Worm (Caenorhabditis elegans) whole organism, early embryonic: ENCODE data around the gene nep-5.

Experiments
- B0310.2 ChIP-seq: sonication (generic microtip); optimal IDR thresholded peaks from 2 replicates; lab custom pipeline; 2016; ENCODE audit warnings: mild to moderate bottlenecking, missing genetic modification characterization, missing compliant biosample characterization
- F13C5.2 ChIP-seq: sonication (generic microtip); optimal IDR thresholded peaks from 2 replicates; lab custom pipeline; 2017; ENCODE audit warnings: mild to moderate bottlenecking, missing genetic modification characterization, inconsistent platforms, missing compliant biosample characterization
- aly-1 ChIP-seq: sonication (generic microtip); optimal IDR thresholded peaks from 2 replicates; lab custom pipeline; 2016; ENCODE audit warnings: missing genetic modification characterization, missing compliant biosample characterization
- ama-1 ChIP-seq: fragments of 150-350 bp; optimal IDR thresholded peaks from 2 replicates; lab custom pipeline; 2014
- ceh-13 ChIP-seq: fragments of 200-800 bp; sonication (Bioruptor generic); optimal IDR thresholded peaks from 2 replicates; lab custom pipeline; 2018; ENCODE audit warnings: mild to moderate bottlenecking, missing genetic modification characterization, missing compliant biosample characterization
- ceh-36 ChIP-seq: sonication (generic microtip); optimal IDR thresholded peaks from 2 replicates; lab custom pipeline; 2016; ENCODE audit warnings: missing genetic modification characterization, inconsistent platforms, missing compliant biosample characterization
- ets-7 ChIP-seq: sonication (generic microtip); optimal IDR thresholded peaks from 2 replicates; lab custom pipeline; 2016; ENCODE audit warnings: missing genotype, missing genetic modification characterization, missing compliant biosample characterization
- flt-1 ChIP-seq: fragments of 200-800 bp; sonication (Bioruptor generic); IDR thresholded peaks from 2 replicates; pipeline ENCODE4 v1.3.6; 2022; ENCODE audit warnings: missing genetic modification characterization, missing compliant biosample characterization
- hmbx-1 ChIP-seq: sonication (generic microtip); optimal IDR thresholded peaks from 2 replicates; lab custom pipeline; 2016; ENCODE audit warnings: mild to moderate bottlenecking, missing genetic modification characterization, missing compliant biosample characterization
- hmg-4 ChIP-seq: fragments of 200-800 bp; sonication (Bioruptor generic); optimal IDR thresholded peaks from 2 replicates; lab custom pipeline; 2018; ENCODE audit warnings: mild to moderate bottlenecking, missing genetic modification characterization, missing compliant biosample characterization
- hnd-1 ChIP-seq: sonication (generic microtip); optimal IDR thresholded peaks from 2 replicates; lab custom pipeline; 2016; ENCODE audit warnings: missing genetic modification characterization, missing compliant biosample characterization
- pes-1 ChIP-seq: fragments of 200-800 bp; sonication (Bioruptor generic); IDR thresholded peaks from 2 replicates; pipeline ENCODE4 v1.3.6; 2022; ENCODE audit warnings: missing genetic modification reagents, missing genetic modification characterization, missing compliant biosample characterization
- scrt-1 ChIP-seq: fragments of 200-800 bp; sonication (Bioruptor generic); IDR thresholded peaks from 2 replicates; pipeline ENCODE4 v1.3.6; 2022; ENCODE audit warnings: missing genetic modification characterization, missing compliant biosample characterization
- sea-1 ChIP-seq: fragments of 200-800 bp; sonication (Bioruptor generic); conservative IDR thresholded peaks from 2 replicates; pipeline ENCODE4 v1.3.6; 2022; ENCODE audit warnings: missing genetic modification characterization, missing compliant biosample characterization
- tbx-11 ChIP-seq: fragments of 200-800 bp; sonication (Bioruptor generic); IDR thresholded peaks from 2 replicates; pipeline ENCODE4 v1.3.6; 2022; ENCODE audit warnings: missing genetic modification characterization, missing compliant biosample characterization
- tbx-37 ChIP-seq: fragments of 200-800 bp; sonication (Bioruptor generic); conservative IDR thresholded peaks from 2 replicates; pipeline ENCODE4 v1.3.6; 2022; ENCODE audit warnings: missing genetic modification reagents, missing genetic modification characterization, missing compliant biosample characterization
- tra-4 ChIP-seq: sonication (generic microtip); optimal IDR thresholded peaks from 2 replicates; lab custom pipeline; 2017; ENCODE audit warnings: missing genetic modification characterization, missing compliant biosample characterization

The nep-5 gene

ce11 chrII:5498156-5498739 is 10.3 kb downstream of the nep-5 start, which contains the start of the genes suex-1 and F12A10.9:
Gene suex-1, minus strand, starts transcription at chrII:5498256.
Gene F12A10.9, plus strand, starts transcription at chrII:5498689.
- TF ChIP-seq ceh-36, result no peak
- TF ChIP-seq hmbx-1 (tag; lab: Kevin White, UChicago), result no peak
- no peak for TF ChIP-seq ets-7 (tag; lab: Kevin White, UChicago)
- no peak for TF ChIP-seq hmg-4 (GFP tag; lab: Kevin White, UChicago)
- TF ChIP-seq aly-1, result no peak
- no peak for TF ChIP-seq tbx-11
- TF ChIP-seq sea-1 (GFP tag; lab: Robert Waterston, UW), result no peak
- no peak for TF ChIP-seq pes-1
- no peak for TF ChIP-seq scrt-1
- no peak for TF ChIP-seq tra-4 (tag; lab: Kevin White, UChicago)
- TF ChIP-seq flt-1, result no peak
- no peak for TF ChIP-seq tbx-37 (GFP tag; lab: Robert Waterston, UW)

- TF ChIP-seq scrt-1, result no peak
- TF ChIP-seq ama-1 (lab: Kevin White, UChicago), result no peak
- TF ChIP-seq tbx-37 (GFP tag; lab: Robert Waterston, UW), result no peak
- no peak for TF ChIP-seq tra-4 (tag; lab: Kevin White, UChicago)
- no peak for TF ChIP-seq flt-1
- no peak for TF ChIP-seq ceh-36
- TF ChIP-seq ets-7 (tag; lab: Kevin White, UChicago), result no peak
- no peak for TF ChIP-seq hnd-1 (tag; lab: Kevin White, UChicago)
- TF ChIP-seq sea-1 (GFP tag; lab: Robert Waterston, UW), result no peak
- no peak for TF ChIP-seq F13C5.2 (tag; lab: Kevin White, UChicago)
- TF ChIP-seq pes-1, result no peak
- no peak for TF ChIP-seq tbx-11
- no peak for TF ChIP-seq hmbx-1 (tag; lab: Kevin White, UChicago)
- no peak for TF ChIP-seq aly-1
- no peak for TF ChIP-seq hmg-4 (GFP tag; lab: Kevin White, UChicago)
- TF ChIP-seq B0310.2 (tag; lab: Kevin White, UChicago), result no peak
- TF ChIP-seq ceh-13 (GFP tag; lab: Kevin White, UChicago), result no peak
These were observed 12.5 kb downstream of the nep-5 start, which contains the start of gene fzy-1 for ce11 chrII:5500470-5500869. Gene fzy-1, plus strand, starts transcription at chrII:5500770.

DNA sequence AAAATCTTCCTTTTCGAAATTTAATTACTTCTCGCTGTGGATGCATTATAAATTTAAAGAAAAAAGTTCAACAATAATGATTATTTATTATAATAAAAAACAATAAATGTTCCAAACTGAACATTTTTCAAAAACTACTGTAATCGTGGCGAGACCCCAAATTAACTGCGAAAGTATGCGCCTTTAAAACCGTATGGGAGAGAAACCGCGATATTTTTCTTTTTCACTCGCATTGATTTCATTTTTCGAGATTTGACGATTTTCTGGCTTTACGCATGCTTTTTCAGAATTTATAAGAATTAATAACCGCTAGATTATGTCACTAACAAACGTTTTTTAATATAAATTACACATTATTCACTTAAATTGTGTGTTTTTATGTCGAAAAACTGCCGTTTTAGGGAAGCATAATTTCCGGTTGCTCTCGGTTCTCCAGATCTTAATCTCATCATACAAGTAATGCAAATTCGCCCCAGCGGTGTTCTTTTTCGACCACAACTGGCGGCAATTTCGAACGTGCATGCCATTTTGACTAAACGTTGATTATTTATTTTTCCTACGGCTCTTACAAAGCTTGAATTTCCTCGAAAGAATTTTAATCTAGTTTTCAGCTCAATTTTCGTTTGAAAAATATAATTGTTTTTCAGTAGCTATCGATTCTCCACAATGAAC is 13.2 kb downstream of the nep-5 start, which contains the start of gene F12A10.8:
F12A10.8 (minus strand) TSS at position 79 of the 672 bp plus-strand sequence.
- TF ChIP-seq ceh-13 (GFP tag; lab: Kevin White, UChicago) (no peak), pes-1 (no peak), F13C5.2 (tag; lab: Kevin White, UChicago) (no peak), aly-1 (no peak), B0310.2 (tag; lab: Kevin White, UChicago) (no peak), scrt-1 (no peak), sea-1 (GFP tag; lab: Robert Waterston, UW) (no peak), tra-4 (tag; lab: Kevin White, UChicago) (no peak), hnd-1 (tag; lab: Kevin White, UChicago) (no peak), hmbx-1 (tag; lab: Kevin White, UChicago) (no peak), flt-1 (no peak), tbx-37 (GFP tag; lab: Robert Waterston, UW) (no peak), ceh-36 (no peak), ama-1 (lab: Kevin White, UChicago) (no peak), ets-7 (tag; lab: Kevin White, UChicago) (no peak), hmg-4 (GFP tag; lab: Kevin White, UChicago) (no peak), tbx-11 (no peak)

- TF ChIP-seq ama-1 (lab: Kevin White, UChicago), result no peak
These were observed 15.8 kb downstream of the nep-5 start, which contains the start of gene cyp-44A1 for ce11 chrII:5503760-5504159. Gene cyp-44A1, plus strand, starts transcription at chrII:5504044.

DNA sequence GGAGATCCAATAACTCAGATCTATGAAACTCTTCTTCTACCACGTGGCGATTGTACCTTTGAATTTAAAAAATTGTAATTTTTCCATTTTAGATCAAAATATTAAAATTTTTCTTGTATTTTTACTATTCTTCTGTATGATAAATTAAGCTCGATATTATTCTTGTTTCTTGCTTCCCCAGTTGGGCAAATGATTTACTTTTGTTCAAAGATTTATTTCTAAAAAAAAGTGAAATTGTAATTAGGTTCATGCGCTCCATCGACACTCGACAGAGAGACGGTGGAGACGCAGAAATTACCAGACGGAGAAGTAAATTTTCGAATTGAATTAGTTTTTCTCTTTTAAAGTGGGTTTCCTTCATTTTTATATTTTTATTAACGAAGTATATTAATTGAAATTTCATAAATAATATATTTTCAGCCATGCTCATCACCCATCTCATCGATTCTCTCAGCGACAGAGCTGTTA is 17.9 kb downstream of the nep-5 start, which contains the start of gene npp-24:
npp-24 (plus strand) TSS at position 51 of the 468 bp plus-strand sequence.
- TF ChIP-seq B0310.2 (tag; lab: Kevin White, UChicago) (no peak), aly-1 (no peak), tbx-11 (no peak), scrt-1 (no peak), hmg-4 (GFP tag; lab: Kevin White, UChicago) (no peak), ama-1 (lab: Kevin White, UChicago) (no peak), hnd-1 (tag; lab: Kevin White, UChicago) (no peak), tbx-37 (GFP tag; lab: Robert Waterston, UW) (no peak), F13C5.2 (tag; lab: Kevin White, UChicago) (no peak), flt-1 (no peak), ceh-36 (no peak), ceh-13 (GFP tag; lab: Kevin White, UChicago) (no peak), hmbx-1 (tag; lab: Kevin White, UChicago) (no peak), tra-4 (tag; lab: Kevin White, UChicago) (no peak), ets-7 (tag; lab: Kevin White, UChicago) (no peak), pes-1 (no peak), sea-1 (GFP tag; lab: Robert Waterston, UW) (no peak)

ce11 chrII:5511417-5512353 is 23.7 kb downstream of the nep-5 start:
- TF ChIP-seq hmg-4 (GFP tag; lab: Kevin White, UChicago), result no peak
- TF ChIP-seq pes-1, result no peak
- TF ChIP-seq tbx-37 (GFP tag; lab: Robert Waterston, UW), result no peak
- no peak for TF ChIP-seq tbx-11
- TF ChIP-seq aly-1, result no peak
- no peak for TF ChIP-seq sea-1 (GFP tag; lab: Robert Waterston, UW)
- TF ChIP-seq ama-1 (lab: Kevin White, UChicago), result no peak
- no peak for TF ChIP-seq B0310.2 (tag; lab: Kevin White, UChicago)
- TF ChIP-seq F13C5.2 (tag; lab: Kevin White, UChicago), result no peak
